Fruit fly (Drosophila melanogaster) whole organism, prepupa: Measurements from ENCODE around the gene CG42588.

Source experiments
- Blimp-1 ChIP-seq: fragments of 200-800 bp; sonication (Bioruptor generic); optimal IDR thresholded peaks from 3 replicates; lab custom pipeline; 2017; ENCODE audit warnings: missing biosample characterization, missing genetic modification characterization, mild to moderate bottlenecking, moderate library complexity, missing genetic modification reagents
- CG10669 ChIP-seq: fragments of 200-800 bp; sonication (Bioruptor generic); optimal IDR thresholded peaks from 3 replicates; lab custom pipeline; 2018; ENCODE audit warnings: missing biosample characterization, mild to moderate bottlenecking, missing genetic modification characterization, moderate library complexity
- CG11294 ChIP-seq: fragments of 200-800 bp; sonication (Bioruptor generic); IDR thresholded peaks from 2 replicates; pipeline ENCODE4 v1.3.6; 2022; ENCODE audit warnings: missing biosample characterization, missing genetic modification characterization
- CG11762 ChIP-seq: fragments of 200-800 bp; sonication (Bioruptor generic); optimal IDR thresholded peaks from 3 replicates; lab custom pipeline; 2016; ENCODE audit warnings: missing biosample characterization, missing genetic modification characterization; ENCODE audit not compliant: insufficient read depth
- CG11902 ChIP-seq: fragments of 200-800 bp; sonication (Bioruptor generic); optimal IDR thresholded peaks from 3 replicates; lab custom pipeline; 2016; ENCODE audit warnings: missing biosample characterization, missing genetic modification characterization
- CG15336 ChIP-seq: fragments of 200-800 bp; sonication (Bioruptor generic); IDR thresholded peaks from 2 replicates; pipeline ENCODE4 v1.3.6; 2022; ENCODE audit warnings: missing biosample characterization, missing genetic modification characterization
- CG1621 ChIP-seq: fragments of 200-800 bp; sonication (Bioruptor generic); optimal IDR thresholded peaks from 3 replicates; lab custom pipeline; 2018; ENCODE audit warnings: missing biosample characterization, mild to moderate bottlenecking, missing genetic modification characterization
- CG16779 ChIP-seq: fragments of 200-800 bp; sonication (Bioruptor generic); optimal IDR thresholded peaks from 3 replicates; lab custom pipeline; 2017; ENCODE audit warnings: missing biosample characterization, mild to moderate bottlenecking, missing genetic modification characterization
- CG3032 ChIP-seq: fragments of 200-800 bp; optimal IDR thresholded peaks from 2 replicates; lab custom pipeline; 2019; ENCODE audit warnings: missing biosample characterization, mild to moderate bottlenecking, missing genetic modification characterization, moderate library complexity
- CG31627 ChIP-seq: fragments of 200-800 bp; sonication (Bioruptor generic); optimal IDR thresholded peaks from 3 replicates; lab custom pipeline; 2016; ENCODE audit warnings: missing biosample characterization, missing genetic modification characterization
- CG32006 ChIP-seq: fragments of 200-800 bp; sonication (Bioruptor generic); optimal IDR thresholded peaks from 3 replicates; lab custom pipeline; 2017; ENCODE audit warnings: missing biosample characterization, mild to moderate bottlenecking, missing genetic modification characterization
- CG34406 ChIP-seq: fragments of 200-800 bp; sonication (Bioruptor generic); optimal IDR thresholded peaks from 3 replicates; lab custom pipeline; 2016; ENCODE audit warnings: missing biosample characterization, missing genetic modification characterization
- CG4318 ChIP-seq: fragments of 200-800 bp; sonication (Bioruptor generic); optimal IDR thresholded peaks from 3 replicates; lab custom pipeline; 2017; ENCODE audit warnings: missing biosample characterization, mild to moderate bottlenecking, missing genetic modification characterization
- CG6163 ChIP-seq: fragments of 200-800 bp; sonication (Bioruptor generic); IDR thresholded peaks from 3 replicates; pipeline ENCODE4 v1.3.6; 2022; ENCODE audit warnings: missing biosample characterization, missing genetic modification characterization
- CG6792 ChIP-seq: fragments of 200-800 bp; sonication (Bioruptor generic); optimal IDR thresholded peaks from 3 replicates; lab custom pipeline; 2016; ENCODE audit warnings: missing biosample characterization, missing genetic modification characterization
- CG7368 ChIP-seq: fragments of 200-800 bp; sonication (Bioruptor generic); optimal IDR thresholded peaks from 3 replicates; lab custom pipeline; 2016; ENCODE audit warnings: missing biosample characterization, missing genetic modification characterization
- CG8319 ChIP-seq: fragments of 200-800 bp; sonication (Bioruptor generic); optimal IDR thresholded peaks from 3 replicates; lab custom pipeline; 2016; ENCODE audit warnings: missing biosample characterization, missing genetic modification characterization
- CG8632 ChIP-seq: fragments of 200-800 bp; sonication (Bioruptor generic); optimal IDR thresholded peaks from 3 replicates; lab custom pipeline; 2016; ENCODE audit warnings: missing biosample characterization, missing genetic modification characterization
- CG9139 ChIP-seq: fragments of 200-800 bp; sonication (Bioruptor generic); optimal IDR thresholded peaks from 3 replicates; lab custom pipeline; 2017; ENCODE audit warnings: missing biosample characterization, mild to moderate bottlenecking, missing genetic modification characterization
- Eip75B ChIP-seq: fragments of 200-800 bp; sonication (Bioruptor generic); optimal IDR thresholded peaks from 3 replicates; lab custom pipeline; 2016; ENCODE audit warnings: missing biosample characterization, missing genetic modification characterization
- Eip78C ChIP-seq: fragments of 200-800 bp; sonication (Bioruptor generic); peaks from one replicate; lab custom pipeline; 2016; ENCODE audit warnings: missing biosample characterization, missing genetic modification characterization
- Eip93F ChIP-seq: fragments of 200-800 bp; sonication (Bioruptor generic); optimal IDR thresholded peaks from 2 replicates; lab custom pipeline; 2016; ENCODE audit warnings: missing biosample characterization, mild to moderate bottlenecking, missing genetic modification characterization
- Ets21C ChIP-seq: fragments of 200-800 bp; sonication (Bioruptor generic); optimal IDR thresholded peaks from 3 replicates; lab custom pipeline; 2016; ENCODE audit warnings: missing biosample characterization, missing genetic modification characterization
- Gug ChIP-seq: fragments of 200-800 bp; sonication (Bioruptor generic); IDR thresholded peaks from 2 replicates; pipeline ENCODE4 v1.3.6; 2022; ENCODE audit warnings: missing biosample characterization, missing genetic modification characterization
- Hr39 ChIP-seq: fragments of 200-800 bp; sonication (Bioruptor generic); optimal IDR thresholded peaks from 2 replicates; lab custom pipeline; 2016; ENCODE audit warnings: missing biosample characterization, missing genetic modification characterization
- Hr4 ChIP-seq: fragments of 200-800 bp; sonication (Bioruptor generic); optimal IDR thresholded peaks from 3 replicates; lab custom pipeline; 2016; ENCODE audit warnings: missing biosample characterization, missing genetic modification characterization
- Met ChIP-seq: fragments of 200-800 bp; sonication (Bioruptor generic); optimal IDR thresholded peaks from 3 replicates; lab custom pipeline; 2016; ENCODE audit warnings: missing biosample characterization, missing genetic modification characterization
- OdsH ChIP-seq: fragments of 200-800 bp; sonication (Bioruptor generic); optimal IDR thresholded peaks from 3 replicates; lab custom pipeline; 2016; ENCODE audit warnings: missing biosample characterization, missing genetic modification characterization
- Smox ChIP-seq: fragments of 200-800 bp; sonication (Bioruptor generic); optimal IDR thresholded peaks from 3 replicates; lab custom pipeline; 2016; ENCODE audit warnings: missing biosample characterization, missing genetic modification characterization
- Sox14 ChIP-seq: fragments of 200-800 bp; sonication (Bioruptor generic); optimal IDR thresholded peaks from 3 replicates; lab custom pipeline; 2016; ENCODE audit warnings: missing biosample characterization, missing genetic modification characterization
- achi ChIP-seq: fragments of 200-800 bp; sonication (Bioruptor generic); optimal IDR thresholded peaks from 3 replicates; lab custom pipeline; 2016; ENCODE audit warnings: missing biosample characterization, missing genetic modification characterization
- acj6 ChIP-seq: fragments of 200-800 bp; sonication (Bioruptor generic); optimal IDR thresholded peaks from 3 replicates; lab custom pipeline; 2016; ENCODE audit warnings: missing biosample characterization, missing genetic modification characterization
- dac ChIP-seq: fragments of 200-800 bp; sonication (Bioruptor generic); optimal IDR thresholded peaks from 2 replicates; lab custom pipeline; 2017; ENCODE audit warnings: missing biosample characterization, mild to moderate bottlenecking, missing genetic modification characterization
- dsx ChIP-seq: fragments of 200-800 bp; optimal IDR thresholded peaks from 3 replicates; lab custom pipeline; 2019; ENCODE audit warnings: missing biosample characterization, mild to moderate bottlenecking, missing genetic modification characterization, moderate library complexity; ENCODE audit not compliant: poor library complexity, severe bottlenecking
- eg ChIP-seq: fragments of 200-800 bp; sonication (Bioruptor generic); IDR thresholded peaks from 3 replicates; pipeline ENCODE4 v1.3.6; 2022; ENCODE audit warnings: missing biosample characterization, missing genetic modification characterization
- esn ChIP-seq: fragments of 200-800 bp; sonication (Bioruptor generic); optimal IDR thresholded peaks from 2 replicates; lab custom pipeline; 2016; ENCODE audit warnings: missing biosample characterization, mild to moderate bottlenecking, missing genetic modification characterization, moderate library complexity
- fd59A ChIP-seq: fragments of 200-800 bp; sonication (Bioruptor generic); optimal IDR thresholded peaks from 2 replicates; lab custom pipeline; 2017; ENCODE audit warnings: missing biosample characterization, mild to moderate bottlenecking, missing genetic modification characterization, missing genetic modification reagents
- fd85E ChIP-seq: fragments of 200-800 bp; sonication (Bioruptor generic); optimal IDR thresholded peaks from 3 replicates; lab custom pipeline; 2016; ENCODE audit warnings: missing biosample characterization, missing genetic modification characterization
- fkh ChIP-seq: fragments of 200-800 bp; sonication (Bioruptor generic); optimal IDR thresholded peaks from 3 replicates; lab custom pipeline; 2017; ENCODE audit warnings: missing biosample characterization, mild to moderate bottlenecking, missing genetic modification characterization, moderate library complexity
- lz ChIP-seq: fragments of 200-800 bp; sonication (Bioruptor generic); optimal IDR thresholded peaks from 3 replicates; lab custom pipeline; 2016; ENCODE audit warnings: missing biosample characterization, missing genetic modification characterization
- net ChIP-seq: fragments of 200-800 bp; sonication (Bioruptor generic); optimal IDR thresholded peaks from 3 replicates; lab custom pipeline; 2016; ENCODE audit warnings: missing biosample characterization, missing genetic modification characterization
- salr ChIP-seq, 2 experiments: fragments of 200-800 bp; sonication (Bioruptor generic); optimal IDR thresholded peaks; 3 replicates each; lab custom pipeline; 2016 to 2018; ENCODE audit warnings: missing biosample characterization in 2 of 2, missing genetic modification characterization in 2 of 2, mild to moderate bottlenecking in 1 of 2
- ss ChIP-seq, 2 experiments: fragments of 200-800 bp; sonication (Bioruptor generic); optimal IDR thresholded peaks; 2 replicates in 1 of 2; 3 replicates in 1 of 2; lab custom pipeline; 2017 to 2018; ENCODE audit warnings: mild to moderate bottlenecking in 2 of 2, missing biosample characterization in 2 of 2, missing genetic modification characterization in 2 of 2, moderate library complexity in 1 of 2
- svp ChIP-seq: fragments of 200-800 bp; sonication (Bioruptor generic); peaks from one replicate; lab custom pipeline; 2016; ENCODE audit warnings: missing biosample characterization, missing genetic modification characterization
- topi ChIP-seq: fragments of 200-800 bp; sonication (Bioruptor generic); optimal IDR thresholded peaks from 3 replicates; lab custom pipeline; 2016; ENCODE audit warnings: missing biosample characterization, missing genetic modification characterization
- vri ChIP-seq: fragments of 200-800 bp; sonication (Bioruptor generic); optimal IDR thresholded peaks from 3 replicates; lab custom pipeline; 2016; ENCODE audit warnings: missing biosample characterization, mild to moderate bottlenecking, missing genetic modification characterization

CG42588 gene

dm6 chr3L:12802443-12802865 is 11.6 kb upstream of the CG42588 start (continued):
- TF ChIP-seq CG11762 (GFP tag; lab: Kevin White, UChicago) (peak; percentile 49), fkh (GFP tag; lab: Kevin White, UChicago) (peak; percentile 52), esn (GFP tag; lab: Kevin White, UChicago) (no peak), salr (GFP tag; optimal IDR thresholded peaks at IDR 0.05; lab: Kevin White, UChicago) (peak in 1 of 2 experiments; percentile 35), dac (GFP tag; lab: Kevin White, UChicago) (peak; percentile 57), achi (GFP tag; lab: Kevin White, UChicago) (peak; percentile 18), CG6792 (GFP tag; lab: Kevin White, UChicago) (peak; percentile 10), CG3032 (tag; lab: Kevin White, UChicago) (no peak), vri (GFP tag; lab: Kevin White, UChicago) (peak; percentile 86), OdsH (GFP tag; lab: Kevin White, UChicago) (peak; percentile 52), dsx (no peak)

- TF ChIP-seq CG1621 (no peak), CG9139 (no peak), Hr39 (peak; percentile 34), CG7368 (GFP tag; lab: Kevin White, UChicago) (no peak), Eip75B (GFP tag; lab: Kevin White, UChicago) (no peak), CG3032 (tag; lab: Kevin White, UChicago) (no peak), Ets21C (GFP tag; lab: Kevin White, UChicago) (peak; percentile 24), salr (GFP tag; optimal IDR thresholded peaks at IDR 0.05; lab: Kevin White, UChicago) (peak in 1 of 2 experiments; percentile 10), Eip93F (GFP tag; lab: Kevin White, UChicago) (no peak), dsx (no peak), CG11902 (no peak), CG8632 (GFP tag; lab: Kevin White, UChicago) (peak; percentile 35), lz (no peak), fkh (GFP tag; lab: Kevin White, UChicago) (peak; percentile 55), CG10669 (GFP tag; lab: Kevin White, UChicago) (no peak), Gug (GFP tag; lab: Robert Waterston, UW) (no peak), fd85E (GFP tag; lab: Kevin White, UChicago) (no peak), svp (GFP tag; lab: Kevin White, UChicago) (no peak), fd59A (GFP tag; lab: Kevin White, UChicago) (no peak), ss (GFP tag; optimal IDR thresholded peaks at IDR 0.05; lab: Kevin White, UChicago) (no peak), dac (GFP tag; lab: Kevin White, UChicago) (no peak), Met (peak; percentile 36), CG16779 (tag; lab: Kevin White, UChicago) (no peak), achi (GFP tag; lab: Kevin White, UChicago) (no peak), CG11294 (GFP tag; lab: Robert Waterston, UW) (no peak), CG15336 (GFP tag; lab: Robert Waterston, UW) (0 out of 2 replicates have a peak, but pooled peaks have one; percentile 22), Hr4 (GFP tag; lab: Kevin White, UChicago) (peak; percentile 57), Sox14 (GFP tag; lab: Kevin White, UChicago) (no peak), topi (GFP tag; lab: Kevin White, UChicago) (peak; percentile 30), Smox (peak; percentile 17), CG32006 (peak; percentile 8), Blimp-1 (GFP tag; lab: Kevin White, UChicago) (no peak), Eip78C (GFP tag; lab: Kevin White, UChicago) (peak; percentile 69), CG6163 (GFP tag; lab: Robert Waterston, UW) (no peak), CG31627 (GFP tag; lab: Kevin White, UChicago) (peak; percentile 4), eg (0 out of 3 replicates have a peak, but pooled peaks have one; percentile 21), CG8319 (GFP tag; lab: Kevin White, UChicago) (no peak), net (GFP tag; lab: Kevin White, UChicago) (peak; percentile 43), CG34406 (no peak), CG4318 (GFP tag; lab: Kevin White, UChicago) (no peak), esn (GFP tag; lab: Kevin White, UChicago) (peak; percentile 52), CG11762 (GFP tag; lab: Kevin White, UChicago) (no peak), acj6 (GFP tag; lab: Kevin White, UChicago) (no peak)
Observed at dm6 chr3L:12803159-12804034, 10.7 kb upstream of the CG42588 start.
